Worm (Caenorhabditis elegans) whole organism, L1 larva: ENCODE results near the gene rike-1.

Source experiments
- ces-1 ChIP-seq: fragments of 150-350 bp; optimal IDR thresholded peaks from 2 replicates; lab custom pipeline; 2014; ENCODE audit warnings: missing biosample characterization, missing genetic modification reagents, missing genetic modification characterization
- jun-1 ChIP-seq: fragments of 150-350 bp; optimal IDR thresholded peaks from 2 replicates; lab custom pipeline; 2014; ENCODE audit warnings: missing biosample characterization, missing genetic modification reagents, missing genetic modification characterization
- nhr-76 ChIP-seq: sonication (generic microtip); optimal IDR thresholded peaks from 2 replicates; lab custom pipeline; 2017; ENCODE audit warnings: missing biosample characterization, missing genetic modification characterization
- skn-1 ChIP-seq: fragments of 150-350 bp; optimal IDR thresholded peaks from 2 replicates; lab custom pipeline; 2014; ENCODE audit warnings: missing biosample characterization, missing genetic modification characterization
- ztf-4 ChIP-seq: fragments of 150-350 bp; optimal IDR thresholded peaks from 2 replicates; lab custom pipeline; 2014; ENCODE audit warnings: missing biosample characterization, missing genetic modification characterization

- TF ChIP-seq nhr-76 (tag; lab: Kevin White, UChicago): no peak
- no peak for TF ChIP-seq ztf-4 (tag; lab: Kevin White, UChicago)
- no peak for TF ChIP-seq ces-1 (GFP tag; lab: Kevin White, UChicago)
- TF ChIP-seq skn-1: peak; percentile 40
- no peak for TF ChIP-seq jun-1 (tag; lab: Kevin White, UChicago)
Measured at ce11 chrV:14523788-14524582, 21.7 kb downstream of the rike-1 start, which contains the start of gene ril-1.
